Fruit fly (Drosophila melanogaster): ENCODE data around the gene mura.

mura gene

DNA sequence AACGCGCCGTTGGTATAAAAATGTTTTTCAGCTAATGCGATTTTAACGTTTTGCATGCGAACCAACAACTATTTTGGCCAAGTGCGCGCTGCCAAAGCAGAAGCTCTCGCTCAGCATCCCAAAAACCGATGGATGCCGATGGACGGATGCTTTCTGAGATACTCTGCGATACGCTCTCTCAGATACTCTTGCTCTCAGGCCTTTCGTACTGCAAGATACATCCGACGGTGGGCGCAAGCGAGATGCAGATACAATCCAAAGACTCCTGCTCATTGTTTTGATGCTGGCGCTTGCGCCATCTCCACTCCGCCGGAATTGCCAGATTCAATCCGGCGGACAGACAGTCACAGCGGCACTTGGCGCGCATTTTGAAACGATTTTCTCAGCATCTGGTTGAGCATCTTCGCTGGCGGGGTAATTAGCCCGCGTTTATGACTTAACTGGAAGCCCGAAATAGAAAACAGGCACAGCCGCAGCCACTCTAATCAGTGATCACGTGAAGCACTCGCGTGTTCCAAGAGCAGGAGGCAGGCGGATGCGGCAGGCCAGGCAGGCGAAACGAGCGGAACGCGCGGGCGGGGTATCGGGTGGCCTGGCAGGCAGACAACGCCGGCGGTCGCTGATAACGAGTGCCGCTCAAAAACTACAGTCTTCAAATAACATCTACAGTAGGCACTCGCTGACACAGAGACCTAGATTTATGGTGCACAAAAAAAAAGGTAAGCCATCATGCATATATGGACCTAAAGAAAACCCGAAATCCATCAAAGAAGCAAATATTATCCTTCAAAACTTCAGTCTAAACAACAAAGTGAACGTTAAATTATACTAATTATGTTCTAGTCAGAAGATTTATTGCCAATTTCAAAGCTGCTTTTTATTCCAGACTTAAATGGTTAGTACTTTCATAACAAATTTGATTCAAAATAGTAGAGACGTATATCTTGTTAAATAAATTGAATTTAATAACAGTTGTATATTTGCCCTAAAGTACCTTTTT, 57.7 kb downstream of the mura start, which contains the start of gene CG16779:
Gene CG16779 (minus strand): TSS at position 51 of the 1,000 bp plus-strand sequence.
- TF ChIP-seq CG6792 (GFP tag; optimal IDR thresholded peaks at IDR 0.05) (peak; percentile 29), OdsH (GFP tag; optimal IDR thresholded peaks at IDR 0.05) (peak; percentile 41), Eip78C (GFP tag) (peak; percentile 61), Sox15 (GFP tag; optimal IDR thresholded peaks at IDR 0.05) (peak; percentile 46), CG11902 (GFP tag; optimal IDR thresholded peaks at IDR 0.05) (no peak), CG11762 (GFP tag; optimal IDR thresholded peaks at IDR 0.05; ENCODE audit: insufficient read depth) (no peak), Hr4 (GFP tag; optimal IDR thresholded peaks at IDR 0.05) (peak; percentile 27), CG9139 (GFP tag; optimal IDR thresholded peaks at IDR 0.05) (no peak), ss (GFP tag; optimal IDR thresholded peaks at IDR 0.05) (peak in 1 of 2 experiments; percentile 4), Smox (GFP tag; optimal IDR thresholded peaks at IDR 0.05) (peak; percentile 48), CG6854 (GFP tag; optimal IDR thresholded peaks at IDR 0.05) (no peak), Met (GFP tag; optimal IDR thresholded peaks at IDR 0.05) (peak; percentile 40), CG31627 (GFP tag; optimal IDR thresholded peaks at IDR 0.05) (peak; percentile 38), CG8319 (GFP tag; optimal IDR thresholded peaks at IDR 0.05) (no peak), CG10669 (GFP tag; optimal IDR thresholded peaks at IDR 0.05) (peak; percentile 39), CG3919 (GFP tag; optimal IDR thresholded peaks at IDR 0.05) (no peak), fkh (GFP tag; optimal IDR thresholded peaks at IDR 0.05) (peak; percentile 22), dsx (GFP tag; optimal IDR thresholded peaks at IDR 0.05; ENCODE audit: poor library complexity, severe bottlenecking) (no peak), achi (GFP tag; optimal IDR thresholded peaks at IDR 0.05) (no peak), pdm3 (GFP tag; optimal IDR thresholded peaks at IDR 0.05) (peak; percentile 30), lz (GFP tag; optimal IDR thresholded peaks at IDR 0.05) (peak; percentile 42), topi (GFP tag; optimal IDR thresholded peaks at IDR 0.05) (peak; percentile 7), CG6808 (GFP tag; optimal IDR thresholded peaks at IDR 0.05) (no peak), Lpt (GFP tag; optimal IDR thresholded peaks at IDR 0.05) (no peak), acj6 (GFP tag; optimal IDR thresholded peaks at IDR 0.05) (peak; percentile 30), Sox14 (GFP tag; optimal IDR thresholded peaks at IDR 0.05) (peak; percentile 14), CG6163 (GFP tag; IDR thresholded peaks at IDR 0.05) (no peak), esn (GFP tag; optimal IDR thresholded peaks at IDR 0.05) (peak; percentile 53), Eip75B (GFP tag; optimal IDR thresholded peaks at IDR 0.05) (no peak), CG4318 (GFP tag; optimal IDR thresholded peaks at IDR 0.05) (peak; percentile 2), Sox102F (GFP tag; optimal IDR thresholded peaks at IDR 0.05) (peak; percentile 46), svp (GFP tag) (peak; percentile 84), Hr39 (GFP tag; optimal IDR thresholded peaks at IDR 0.05) (peak; percentile 39), net (GFP tag; optimal IDR thresholded peaks at IDR 0.05) (peak; percentile 2), CG3032 (tag; optimal IDR thresholded peaks at IDR 0.05) (peak; percentile 15), CG32006 (GFP tag; optimal IDR thresholded peaks at IDR 0.05) (peak; percentile 67), cyc (GFP tag; optimal IDR thresholded peaks at IDR 0.05) (no peak), CG1621 (tag; optimal IDR thresholded peaks at IDR 0.05) (peak; percentile 52), eg (GFP tag; IDR thresholded peaks at IDR 0.05) (no peak), CG10631 (GFP tag; optimal IDR thresholded peaks at IDR 0.05) (no peak), spab (GFP tag; optimal IDR thresholded peaks at IDR 0.05) (peak; percentile 9), CG15336 (GFP tag; IDR thresholded peaks at IDR 0.05) (no peak), fd59A (GFP tag; optimal IDR thresholded peaks at IDR 0.05) (no peak), CG34406 (GFP tag; optimal IDR thresholded peaks at IDR 0.05) (no peak), CG8632 (GFP tag; optimal IDR thresholded peaks at IDR 0.05) (no peak), Ets96B (tag; optimal IDR thresholded peaks at IDR 0.05) (peak; percentile 28)
